Fruit fly (Drosophila melanogaster): ENCODE measurements around the gene Kebab.

DNA sequence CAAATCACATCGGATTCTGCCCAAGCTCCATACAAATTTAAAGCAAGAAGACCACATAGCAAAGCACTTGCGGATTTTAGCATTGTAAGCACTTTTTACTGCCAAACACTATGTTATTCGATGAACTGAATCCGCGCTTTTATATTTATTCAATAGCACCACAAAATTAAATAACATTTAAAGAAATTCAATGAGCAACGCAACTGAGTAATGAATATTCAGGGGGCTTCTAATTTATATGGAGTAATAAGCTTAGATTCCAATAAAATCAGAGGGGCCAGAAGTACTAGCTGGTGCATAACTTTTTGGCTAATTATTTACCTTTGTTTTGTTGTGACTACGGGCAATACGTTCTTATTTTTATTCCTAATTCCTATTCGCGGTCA, 8.1 kb upstream of the Kebab start, which contains the start of gene lectin-22C:
- no peak for TF ChIP-seq dysf (GFP tag; IDR thresholded peaks at IDR 0.05)
- no peak for TF ChIP-seq br (optimal IDR thresholded peaks at IDR 0.05)
- TF ChIP-seq CG11456 (GFP tag; IDR thresholded peaks at IDR 0.05): no peak
- no peak for TF ChIP-seq CG2129 (GFP tag; IDR thresholded peaks at IDR 0.05; ENCODE audit: partially characterized antibody)
- TF ChIP-seq Oli (tag; optimal IDR thresholded peaks at IDR 0.05): no peak
- no peak for TF ChIP-seq CG17612 (GFP tag; IDR thresholded peaks at IDR 0.05)
- TF ChIP-seq lbe (GFP tag; optimal IDR thresholded peaks at IDR 0.05): no peak

Data from whole organism, embryonic.